Fruit fly (Drosophila melanogaster) whole organism: Measurements from ENCODE around the gene inaE.

Experiments
- CG8478 ChIP-seq: fragments of >200 bp; optimal IDR thresholded peaks from 2 replicates; lab custom pipeline; 2018; ENCODE audit warnings: inconsistent platforms
- EcR ChIP-seq, 2 experiments: fragments of >200 bp; optimal IDR thresholded peaks; 2 replicates each; lab custom pipeline; 2017; ENCODE audit warnings: missing biosample characterization in 2 of 2, missing genetic modification characterization in 2 of 2, missing genetic modification reagents in 2 of 2
- pan ChIP-seq: fragments of >200 bp; optimal IDR thresholded peaks from 2 replicates; lab custom pipeline; 2017
- psq ChIP-seq: fragments of >200 bp; optimal IDR thresholded peaks from 2 replicates; lab custom pipeline; 2017
- usp ChIP-seq: fragments of >200 bp; optimal IDR thresholded peaks from 2 replicates; lab custom pipeline; 2017; ENCODE audit warnings: missing biosample characterization, missing genetic modification characterization, mixed read lengths

DNA sequence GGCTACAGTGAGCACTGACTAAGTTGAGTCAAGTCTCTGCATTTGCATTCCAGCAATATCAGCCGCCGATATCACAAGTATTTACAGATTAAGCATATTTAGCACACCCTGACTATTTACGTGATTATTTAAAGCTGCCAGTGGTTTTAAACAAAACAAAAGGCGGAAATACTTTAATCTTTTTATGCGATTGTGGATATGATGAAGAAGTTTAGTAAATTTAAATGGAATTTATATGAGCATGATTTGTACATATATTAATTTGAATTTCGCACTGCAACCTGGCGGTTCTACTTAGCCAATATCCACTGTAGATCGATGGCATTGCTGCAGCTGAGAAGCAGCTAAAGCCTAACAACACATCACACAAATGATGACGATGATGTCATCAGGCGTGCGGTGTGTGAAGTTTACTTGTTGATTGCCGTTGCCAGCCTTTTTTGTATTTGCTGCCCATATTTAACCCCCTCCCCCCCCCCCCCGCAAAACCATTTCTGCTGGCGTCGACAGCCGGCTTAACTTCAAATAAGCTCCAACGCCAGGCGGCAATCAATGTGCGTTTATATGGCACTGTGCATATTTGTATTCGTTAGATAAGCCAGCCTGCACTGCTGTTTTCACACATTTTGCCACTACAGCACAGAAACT is 32.1 kb downstream of the inaE start:
- TF ChIP-seq pan (lab: Kevin White, UChicago) (no peak), CG8478 (lab: Kevin White, UChicago) (no peak), EcR (GFP tag; optimal IDR thresholded peaks at IDR 0.05; lab: Kevin White, UChicago) (no peak), usp (GFP tag; lab: Kevin White, UChicago) (no peak), psq (lab: Kevin White, UChicago) (no peak)
